Worm (Caenorhabditis elegans): Measurements from ENCODE around the gene F44E2.6.
A peak's percentile ranks its signal among the peaks of the same experiment; 100 is the strongest.

Gene F44E2.6

ce11 chrIII:8865294-8865766 lies 20.3 kb upstream of the F44E2.6 start (continued):
- TF ChIP-seq F44E2.7 (GFP tag; IDR thresholded peaks at IDR 0.05) (0 out of 2 replicates have a peak, but pooled peaks have one; percentile 45), jun-1 (tag; optimal IDR thresholded peaks at IDR 0.05) (peak; percentile 9), ceh-44 (GFP tag; IDR thresholded peaks at IDR 0.05) (no peak), vab-7 (GFP tag; IDR thresholded peaks at IDR 0.05) (peak; percentile 64), zip-2 (tag; optimal IDR thresholded peaks at IDR 0.05) (no peak), lin-39 (tag; optimal IDR thresholded peaks at IDR 0.05) (no peak), daf-19 (GFP tag; conservative IDR thresholded peaks at IDR 0.05) (no peak), attf-4 (tag; optimal IDR thresholded peaks at IDR 0.05) (no peak), F37D6.2 (tag; optimal IDR thresholded peaks at IDR 0.05) (no peak), zip-11 (GFP tag; IDR thresholded peaks at IDR 0.05) (peak; percentile 71; the same call in 1 of the 2 replicates), ceh-20 (GFP tag; IDR thresholded peaks at IDR 0.05) (peak; percentile 80; the same call in 1 of the 2 replicates), ceh-32 (tag; optimal IDR thresholded peaks at IDR 0.05; ENCODE audit: poor library complexity) (no peak), daf-12 (tag; optimal IDR thresholded peaks at IDR 0.05) (no peak), unc-62 (GFP tag; optimal IDR thresholded peaks at IDR 0.05 in 1 of 2) (peak in 1 of 2 experiments; percentile 97), unc-62 (tag; optimal IDR thresholded peaks at IDR 0.05) (no peak), ztf-11 (tag; optimal IDR thresholded peaks at IDR 0.05) (no peak), lin-1 (GFP tag; IDR thresholded peaks at IDR 0.05) (peak; percentile 95), nhr-11 (tag; optimal IDR thresholded peaks at IDR 0.05) (peak; percentile 86), F49E8.2 (tag; optimal IDR thresholded peaks at IDR 0.05; ENCODE audit: borderline replicate concordance) (no peak), spr-1 (tag; optimal IDR thresholded peaks at IDR 0.05) (peak; percentile 43), Y5F2A.4 (GFP tag; optimal IDR thresholded peaks at IDR 0.05) (no peak), lsy-2 (tag; optimal IDR thresholded peaks at IDR 0.05) (peak; percentile 27 to 64), F26F4.8 (GFP tag; conservative IDR thresholded peaks at IDR 0.05) (0 out of 2 replicates have a peak, but pooled peaks have one; percentile 36), mep-1 (tag; optimal IDR thresholded peaks at IDR 0.05) (peak; percentile 83), F10B5.3 (tag; optimal IDR thresholded peaks at IDR 0.05) (no peak), T20F7.1 (GFP tag; optimal IDR thresholded peaks at IDR 0.05) (peak; percentile 51), lin-15B (tag; optimal IDR thresholded peaks at IDR 0.05) (no peak), mes-2 (tag; optimal IDR thresholded peaks at IDR 0.05; ENCODE audit: poor library complexity, severe bottlenecking) (peak; percentile 48), dmd-6 (GFP tag; IDR thresholded peaks at IDR 0.05) (peak; percentile 94), unc-39 (tag; optimal IDR thresholded peaks at IDR 0.05) (no peak), arid-1 (GFP tag; conservative IDR thresholded peaks at IDR 0.05) (no peak), Y75B8A.6 (GFP tag; IDR thresholded peaks at IDR 0.05) (no peak), hmg-1.1 (GFP tag; IDR thresholded peaks at IDR 0.05) (peak; percentile 82), ces-1 (GFP tag; optimal IDR thresholded peaks at IDR 0.05) (no peak), daf-16 (GFP tag; optimal IDR thresholded peaks at IDR 0.05) (peak; percentile 40 to 81), daf-16 (tag; optimal IDR thresholded peaks at IDR 0.05) (peak; percentile 34), zfp-2 (tag; optimal IDR thresholded peaks at IDR 0.05) (no peak), nhr-111 (GFP tag; optimal IDR thresholded peaks at IDR 0.05) (peak; percentile 17)

- TF ChIP-seq lin-38 (GFP tag; IDR thresholded peaks at IDR 0.05) (peak; percentile 59), madf-5 (GFP tag; IDR thresholded peaks at IDR 0.05) (0 out of 4 replicates have a peak, but pooled peaks have one; percentile 52 to 73), lim-7 (GFP tag; IDR thresholded peaks at IDR 0.05) (0 out of 2 replicates have a peak, but pooled peaks have one; percentile 22), Y48G9A.11 (GFP tag; IDR thresholded peaks at IDR 0.05) (peak; percentile 74), Y105C5A.15 (GFP tag; IDR thresholded peaks at IDR 0.05) (peak; percentile 53; the same call in 1 of the 2 replicates), snpc-1.2 (GFP tag; IDR thresholded peaks at IDR 0.05) (0 out of 2 replicates have a peak, but pooled peaks have one; percentile 26), arid-1 (GFP tag; conservative IDR thresholded peaks at IDR 0.05) (peak; percentile 56)
Measured at ce11 chrIII:8860741-8861140, 15.7 kb upstream of the F44E2.6 start.

All from whole organism, L4 larva.